Worm (Caenorhabditis elegans) whole organism, L4/young adult: Measurements from ENCODE around the gene Y39A1A.20.

Experiments
- dao-5 ChIP-seq: sonication (generic microtip); optimal IDR thresholded peaks from 2 replicates; lab custom pipeline; 2016; ENCODE audit warnings: missing genotype, missing genetic modification characterization, moderate library complexity, missing compliant biosample characterization
- him-1 ChIP-seq: sonication (generic microtip); optimal IDR thresholded peaks from 2 replicates; lab custom pipeline; 2016; ENCODE audit warnings: missing genotype, missing genetic modification reagents, missing genetic modification characterization, missing compliant biosample characterization

- no peak for TF ChIP-seq dao-5 (tag; lab: Kevin White, UChicago)
- no peak for TF ChIP-seq him-1 (tag; lab: Kevin White, UChicago)
Observed at ce11 chrIII:10736322-10736985, 36.1 kb upstream of the Y39A1A.20 start.
